In genomic region chr3R:25880198-25880970, dm6 we compare ENCODE assay signal across 1 fruit fly cellular context.
TF ChIP-seq lines count a peak whose summit lies in the region.

No protein-coding gene starts in this region.

TF ChIP-seq in whole organism, embryonic, 481 proteins besides CTCF, POLR2A, EP300 and RAD21 (continued from another document and continues in another):
- TF ChIP-seq BtbVII (GFP tag; optimal IDR thresholded peaks at IDR 0.05; lab: Kevin White, UChicago) (peak; percentile 33), tll (GFP tag; optimal IDR thresholded peaks at IDR 0.05; lab: Kevin White, UChicago) (no peak), Eip74EF (GFP tag; optimal IDR thresholded peaks at IDR 0.05; lab: Kevin White, UChicago) (no peak), tgo (GFP tag; IDR thresholded peaks at IDR 0.05; lab: Robert Waterston, UW) (0 out of 3 replicates have a peak, but pooled peaks have one; percentile 36), CG4707 (GFP tag; optimal IDR thresholded peaks at IDR 0.05; lab: Kevin White, UChicago) (no peak), MESR4 (GFP tag; optimal IDR thresholded peaks at IDR 0.05; lab: Kevin White, UChicago) (no peak), CG30431 (GFP tag; optimal IDR thresholded peaks at IDR 0.05; lab: Kevin White, UChicago) (peak; percentile 11), Chrac-16 (GFP tag; optimal IDR thresholded peaks at IDR 0.05; lab: Kevin White, UChicago) (no peak), CG4730 (GFP tag; IDR thresholded peaks at IDR 0.05; lab: Robert Waterston, UW) (no peak), CG7745 (tag; optimal IDR thresholded peaks at IDR 0.05; lab: Kevin White, UChicago) (no peak), odd (GFP tag; optimal IDR thresholded peaks at IDR 0.05; lab: Kevin White, UChicago) (peak; percentile 26), CG4424 (GFP tag; optimal IDR thresholded peaks at IDR 0.05; lab: Kevin White, UChicago) (peak; percentile 41), Camta (GFP tag; optimal IDR thresholded peaks at IDR 0.05; lab: Kevin White, UChicago) (no peak), bsh (GFP tag; optimal IDR thresholded peaks at IDR 0.05; lab: Kevin White, UChicago) (peak in 1 of 2 experiments; percentile 64), pros (GFP tag; optimal IDR thresholded peaks at IDR 0.05; lab: Kevin White, UChicago) (no peak), CG7556 (GFP tag; optimal IDR thresholded peaks at IDR 0.05; lab: Kevin White, UChicago) (peak; percentile 81), grau (tag; optimal IDR thresholded peaks at IDR 0.05; lab: Kevin White, UChicago) (peak; percentile 76), Rx (GFP tag; IDR thresholded peaks at IDR 0.05; lab: Robert Waterston, UW) (no peak), Deaf1 (tag; optimal IDR thresholded peaks at IDR 0.05; lab: Kevin White, UChicago) (peak; percentile 8), Max (GFP tag; optimal IDR thresholded peaks at IDR 0.05; lab: Kevin White, UChicago) (no peak), CG18011 (GFP tag; optimal IDR thresholded peaks at IDR 0.05; lab: Kevin White, UChicago) (no peak), Sox100B (GFP tag; optimal IDR thresholded peaks at IDR 0.05; lab: Kevin White, UChicago) (peak; percentile 50), trem (tag; optimal IDR thresholded peaks at IDR 0.05; lab: Kevin White, UChicago) (peak; percentile 45), D19B (GFP tag; optimal IDR thresholded peaks at IDR 0.05; lab: Kevin White, UChicago) (no peak), hb (GFP tag; IDR thresholded peaks at IDR 0.05; lab: Robert Waterston, UW; ENCODE audit: partially characterized antibody) (no peak), CG3407 (GFP tag; optimal IDR thresholded peaks at IDR 0.05; lab: Kevin White, UChicago) (peak; percentile 8), Sox102F (GFP tag; optimal IDR thresholded peaks at IDR 0.05; lab: Kevin White, UChicago) (peak; percentile 64), Dbx (GFP tag; IDR thresholded peaks at IDR 0.05; lab: Robert Waterston, UW) (peak; percentile 7; the same call in 1 of the 3 replicates), CG17361 (GFP tag; IDR thresholded peaks at IDR 0.05; lab: Robert Waterston, UW) (peak; percentile 79), CG13775 (GFP tag; optimal IDR thresholded peaks at IDR 0.05; lab: Kevin White, UChicago) (peak; percentile 39), pzg (GFP tag; optimal IDR thresholded peaks at IDR 0.05; lab: Kevin White, UChicago) (no peak), trh (GFP tag; optimal IDR thresholded peaks at IDR 0.05; lab: Kevin White, UChicago) (no peak), ken (GFP tag; IDR thresholded peaks at IDR 0.05; lab: Robert Waterston, UW) (peak; percentile 9; the same call in 1 of the 3 replicates), Bdp1 (GFP tag; optimal IDR thresholded peaks at IDR 0.05; lab: Kevin White, UChicago) (no peak), CG14050 (GFP tag; IDR thresholded peaks at IDR 0.05; lab: Robert Waterston, UW) (no peak), CG11398 (GFP tag; optimal IDR thresholded peaks at IDR 0.05; lab: Kevin White, UChicago) (no peak), Stat92E (GFP tag; optimal IDR thresholded peaks at IDR 0.05; lab: Kevin White, UChicago) (no peak), Dfd (GFP tag; optimal IDR thresholded peaks at IDR 0.05; lab: Kevin White, UChicago) (no peak), CG16863 (GFP tag; optimal IDR thresholded peaks at IDR 0.05; lab: Kevin White, UChicago) (peak; percentile 14), lbe (GFP tag; optimal IDR thresholded peaks at IDR 0.05; lab: Kevin White, UChicago) (no peak), Hey (tag; optimal IDR thresholded peaks at IDR 0.05; lab: Kevin White, UChicago) (no peak), Meics (GFP tag; optimal IDR thresholded peaks at IDR 0.05; lab: Kevin White, UChicago) (peak; percentile 43), ems (GFP tag; optimal IDR thresholded peaks at IDR 0.05; lab: Kevin White, UChicago) (no peak), CG6683 (GFP tag; optimal IDR thresholded peaks at IDR 0.05; lab: Kevin White, UChicago) (peak; percentile 3), CG3065 (GFP tag; optimal IDR thresholded peaks at IDR 0.05; lab: Kevin White, UChicago) (no peak), crp (GFP tag; optimal IDR thresholded peaks at IDR 0.05; lab: Kevin White, UChicago) (no peak), chinmo (GFP tag; IDR thresholded peaks at IDR 0.05; lab: Robert Waterston, UW; ENCODE audit: partially characterized antibody) (0 out of 4 replicates have a peak, but pooled peaks have one; percentile 35), CG32532 (GFP tag; IDR thresholded peaks at IDR 0.05; lab: Robert Waterston, UW) (0 out of 2 replicates have a peak, but pooled peaks have one; percentile 40), gfzf (GFP tag; optimal IDR thresholded peaks at IDR 0.05; lab: Kevin White, UChicago) (no peak), CG11247 (GFP tag; IDR thresholded peaks at IDR 0.05; lab: Robert Waterston, UW) (no peak), Hr51 (GFP tag; optimal IDR thresholded peaks at IDR 0.05; lab: Kevin White, UChicago) (peak in 1 of 2 experiments; percentile 64), CG3281 (GFP tag; optimal IDR thresholded peaks at IDR 0.05; lab: Kevin White, UChicago) (peak; percentile 57), CG1602 (GFP tag; optimal IDR thresholded peaks at IDR 0.05; lab: Kevin White, UChicago) (peak; percentile 31), hth (optimal IDR thresholded peaks at IDR 0.05; lab: Kevin White, UChicago) (no peak), CG16815 (GFP tag; optimal IDR thresholded peaks at IDR 0.05; lab: Kevin White, UChicago) (peak; percentile 43), nmo (GFP tag; optimal IDR thresholded peaks at IDR 0.05; lab: Kevin White, UChicago) (peak; percentile 63), Dad (GFP tag; optimal IDR thresholded peaks at IDR 0.05; lab: Kevin White, UChicago) (no peak), fu2 (GFP tag; optimal IDR thresholded peaks at IDR 0.05; lab: Kevin White, UChicago) (no peak), CG18764 (GFP tag; optimal IDR thresholded peaks at IDR 0.05; lab: Kevin White, UChicago) (no peak), ac (GFP tag; optimal IDR thresholded peaks at IDR 0.05; lab: Kevin White, UChicago) (no peak), CG15073 (GFP tag; optimal IDR thresholded peaks at IDR 0.05; lab: Kevin White, UChicago) (peak; percentile 32), HLH3B (GFP tag; IDR thresholded peaks at IDR 0.05; lab: Robert Waterston, UW) (0 out of 2 replicates have a peak, but pooled peaks have one; percentile 40), CG6813 (GFP tag; optimal IDR thresholded peaks at IDR 0.05; lab: Kevin White, UChicago) (peak; percentile 44), zfh1 (GFP tag; IDR thresholded peaks at IDR 0.05; lab: Robert Waterston, UW) (peak; percentile 39; the same call in 1 of the 3 replicates), jumu (GFP tag; optimal IDR thresholded peaks at IDR 0.05; lab: Kevin White, UChicago) (no peak), nerfin-1 (tag; optimal IDR thresholded peaks at IDR 0.05; lab: Kevin White, UChicago) (no peak), Atf6 (GFP tag; IDR thresholded peaks at IDR 0.05; lab: Robert Waterston, UW) (no peak; the same call in 1 of the 2 replicates), CG10431 (GFP tag; optimal IDR thresholded peaks at IDR 0.05; lab: Kevin White, UChicago) (no peak), C15 (GFP tag; IDR thresholded peaks at IDR 0.05; lab: Robert Waterston, UW) (no peak), bcd (GFP tag; optimal IDR thresholded peaks at IDR 0.05; lab: Kevin White, UChicago) (peak; percentile 37), toy (GFP tag; IDR thresholded peaks at IDR 0.05; lab: Robert Waterston, UW) (no peak), CG9797 (GFP tag; optimal IDR thresholded peaks at IDR 0.05; lab: Kevin White, UChicago) (no peak), br (optimal IDR thresholded peaks at IDR 0.05; lab: Kevin White, UChicago) (no peak), nom (GFP tag; optimal IDR thresholded peaks at IDR 0.05; lab: Kevin White, UChicago) (no peak), abd-A (tag; optimal IDR thresholded peaks at IDR 0.05; lab: Kevin White, UChicago) (peak; percentile 74), CG10959 (GFP tag; IDR thresholded peaks at IDR 0.05; lab: Robert Waterston, UW) (no peak), Doc2 (GFP tag; IDR thresholded peaks at IDR 0.05; lab: Robert Waterston, UW) (no peak), CG1024 (GFP tag; IDR thresholded peaks at IDR 0.05; lab: Robert Waterston, UW) (no peak), CG33213 (GFP tag; optimal IDR thresholded peaks at IDR 0.05; lab: Kevin White, UChicago) (no peak), ind (GFP tag; optimal IDR thresholded peaks at IDR 0.05; lab: Kevin White, UChicago) (peak; percentile 52), CoRest (tag; optimal IDR thresholded peaks at IDR 0.05; lab: Kevin White, UChicago) (peak; percentile 72), crc (GFP tag; optimal IDR thresholded peaks at IDR 0.05; lab: Kevin White, UChicago) (no peak), CG13424 (tag; optimal IDR thresholded peaks at IDR 0.05; lab: Kevin White, UChicago) (peak; percentile 58), CG12744 (GFP tag; optimal IDR thresholded peaks at IDR 0.05; lab: Kevin White, UChicago) (no peak), CG9876 (GFP tag; optimal IDR thresholded peaks at IDR 0.05; lab: Kevin White, UChicago) (no peak), CrebB (tag; optimal IDR thresholded peaks at IDR 0.05; lab: Kevin White, UChicago) (no peak), CG7357 (GFP tag; IDR thresholded peaks at IDR 0.05; lab: Robert Waterston, UW) (no peak), kay (GFP tag; optimal IDR thresholded peaks at IDR 0.05; lab: Kevin White, UChicago) (no peak), Neu2 (GFP tag; optimal IDR thresholded peaks at IDR 0.05; lab: Kevin White, UChicago; ENCODE audit: borderline replicate concordance) (no peak), cas (GFP tag; IDR thresholded peaks at IDR 0.05; lab: Robert Waterston, UW) (no peak), B-H1 (GFP tag; IDR thresholded peaks at IDR 0.05; lab: Robert Waterston, UW) (no peak; the same call in 2 of the 3 replicates), Atf3 (GFP tag; optimal IDR thresholded peaks at IDR 0.05; lab: Kevin White, UChicago) (no peak), crol (GFP tag; IDR thresholded peaks at IDR 0.05; lab: Robert Waterston, UW) (peak; percentile 92), sqz (GFP tag; optimal IDR thresholded peaks at IDR 0.05; lab: Kevin White, UChicago) (no peak), peb (GFP tag; IDR thresholded peaks at IDR 0.05; lab: Robert Waterston, UW) (0 out of 2 replicates have a peak, but pooled peaks have one; percentile 19), D (optimal IDR thresholded peaks at IDR 0.05; lab: Kevin White, UChicago) (no peak), D (GFP tag; optimal IDR thresholded peaks at IDR 0.05; lab: Kevin White, UChicago) (peak; percentile 51), NC2α (GFP tag; optimal IDR thresholded peaks at IDR 0.05; lab: Kevin White, UChicago) (no peak), CG18599 (GFP tag; optimal IDR thresholded peaks at IDR 0.05; lab: Kevin White, UChicago) (peak; percentile 77), sima (GFP tag; optimal IDR thresholded peaks at IDR 0.05; lab: Kevin White, UChicago) (no peak), Lim3 (GFP tag; IDR thresholded peaks at IDR 0.05; lab: Robert Waterston, UW) (no peak), fd102C (GFP tag; optimal IDR thresholded peaks at IDR 0.05; lab: Kevin White, UChicago) (no peak), CG4617 (GFP tag; optimal IDR thresholded peaks at IDR 0.05; lab: Kevin White, UChicago; ENCODE audit: borderline replicate concordance) (no peak), Atf-2 (GFP tag; optimal IDR thresholded peaks at IDR 0.05; lab: Kevin White, UChicago) (no peak), CG7987 (GFP tag; optimal IDR thresholded peaks at IDR 0.05; lab: Kevin White, UChicago) (no peak), jing (GFP tag; optimal IDR thresholded peaks at IDR 0.05; lab: Kevin White, UChicago) (no peak), Awh (GFP tag; IDR thresholded peaks at IDR 0.05; lab: Robert Waterston, UW) (peak; percentile 45; the same call in 1 of the 2 replicates), CG4360 (GFP tag; IDR thresholded peaks at IDR 0.05; lab: Robert Waterston, UW) (peak; percentile 99), lola (GFP tag; optimal IDR thresholded peaks at IDR 0.05; lab: Kevin White, UChicago) (peak in 1 of 3 experiments; percentile 74), exex (tag; optimal IDR thresholded peaks at IDR 0.05; lab: Kevin White, UChicago) (no peak), CG18476 (GFP tag; optimal IDR thresholded peaks at IDR 0.05; lab: Kevin White, UChicago) (peak; percentile 4), emc (GFP tag; optimal IDR thresholded peaks at IDR 0.05; lab: Kevin White, UChicago) (no peak), CG9609 (GFP tag; optimal IDR thresholded peaks at IDR 0.05; lab: Kevin White, UChicago) (no peak), bowl (GFP tag; IDR thresholded peaks at IDR 0.05; lab: Robert Waterston, UW) (no peak), gsb-n (tag; optimal IDR thresholded peaks at IDR 0.05; lab: Kevin White, UChicago) (peak; percentile 54), CG2712 (tag; optimal IDR thresholded peaks at IDR 0.05; lab: Kevin White, UChicago) (peak; percentile 75), gcm (GFP tag; optimal IDR thresholded peaks at IDR 0.05; lab: Kevin White, UChicago) (peak; percentile 44), CG1832 (GFP tag; optimal IDR thresholded peaks at IDR 0.05; lab: Kevin White, UChicago) (no peak), CHES-1-like (GFP tag; optimal IDR thresholded peaks at IDR 0.05; lab: Kevin White, UChicago) (no peak), CG31365 (tag; optimal IDR thresholded peaks at IDR 0.05; lab: Kevin White, UChicago) (no peak), CG8944 (GFP tag; optimal IDR thresholded peaks at IDR 0.05; lab: Kevin White, UChicago) (no peak), vvl (GFP tag; IDR thresholded peaks at IDR 0.05; lab: Robert Waterston, UW) (peak; percentile 63), CG11456 (GFP tag; IDR thresholded peaks at IDR 0.05; lab: Robert Waterston, UW) (no peak), sens-2 (GFP tag; IDR thresholded peaks at IDR 0.05; lab: Robert Waterston, UW) (no peak), eve (GFP tag; optimal IDR thresholded peaks at IDR 0.05; lab: Kevin White, UChicago) (no peak), Nf-YB (GFP tag; optimal IDR thresholded peaks at IDR 0.05; lab: Kevin White, UChicago) (peak; percentile 37), CG10543 (GFP tag; optimal IDR thresholded peaks at IDR 0.05; lab: Kevin White, UChicago) (no peak), Ets65A (GFP tag; lab: Kevin White, UChicago) (no peak), z (GFP tag; IDR thresholded peaks at IDR 0.05; lab: Robert Waterston, UW) (no peak), zfh2 (GFP tag; optimal IDR thresholded peaks at IDR 0.05; lab: Kevin White, UChicago) (no peak), fd96Cb (tag; optimal IDR thresholded peaks at IDR 0.05; lab: Kevin White, UChicago) (peak; percentile 49), Side (GFP tag; optimal IDR thresholded peaks at IDR 0.05; lab: Kevin White, UChicago) (no peak), CG6765 (GFP tag; optimal IDR thresholded peaks at IDR 0.05; lab: Kevin White, UChicago) (no peak), maf-S (GFP tag; optimal IDR thresholded peaks at IDR 0.05; lab: Kevin White, UChicago) (no peak), onecut (GFP tag; IDR thresholded peaks at IDR 0.05; lab: Robert Waterston, UW) (no peak; the same call in 1 of the 2 replicates)
